Worm (Caenorhabditis elegans) whole organism, early embryonic: ENCODE measurements around the gene D1014.5.

Experiments used
- B0310.2 ChIP-seq: sonication (generic microtip); optimal IDR thresholded peaks from 2 replicates; lab custom pipeline; 2016; ENCODE audit warnings: mild to moderate bottlenecking, missing genetic modification characterization, missing compliant biosample characterization
- F13C5.2 ChIP-seq: sonication (generic microtip); optimal IDR thresholded peaks from 2 replicates; lab custom pipeline; 2017; ENCODE audit warnings: mild to moderate bottlenecking, missing genetic modification characterization, inconsistent platforms, missing compliant biosample characterization
- aly-1 ChIP-seq: sonication (generic microtip); optimal IDR thresholded peaks from 2 replicates; lab custom pipeline; 2016; ENCODE audit warnings: missing genetic modification characterization, missing compliant biosample characterization
- ama-1 ChIP-seq: fragments of 150-350 bp; optimal IDR thresholded peaks from 2 replicates; lab custom pipeline; 2014
- ceh-13 ChIP-seq: fragments of 200-800 bp; sonication (Bioruptor generic); optimal IDR thresholded peaks from 2 replicates; lab custom pipeline; 2018; ENCODE audit warnings: mild to moderate bottlenecking, missing genetic modification characterization, missing compliant biosample characterization
- ceh-36 ChIP-seq: sonication (generic microtip); optimal IDR thresholded peaks from 2 replicates; lab custom pipeline; 2016; ENCODE audit warnings: missing genetic modification characterization, inconsistent platforms, missing compliant biosample characterization
- ets-7 ChIP-seq: sonication (generic microtip); optimal IDR thresholded peaks from 2 replicates; lab custom pipeline; 2016; ENCODE audit warnings: missing genotype, missing genetic modification characterization, missing compliant biosample characterization
- flt-1 ChIP-seq: fragments of 200-800 bp; sonication (Bioruptor generic); IDR thresholded peaks from 2 replicates; pipeline ENCODE4 v1.3.6; 2022; ENCODE audit warnings: missing genetic modification characterization, missing compliant biosample characterization
- hmbx-1 ChIP-seq: sonication (generic microtip); optimal IDR thresholded peaks from 2 replicates; lab custom pipeline; 2016; ENCODE audit warnings: mild to moderate bottlenecking, missing genetic modification characterization, missing compliant biosample characterization
- hmg-4 ChIP-seq: fragments of 200-800 bp; sonication (Bioruptor generic); optimal IDR thresholded peaks from 2 replicates; lab custom pipeline; 2018; ENCODE audit warnings: mild to moderate bottlenecking, missing genetic modification characterization, missing compliant biosample characterization
- hnd-1 ChIP-seq: sonication (generic microtip); optimal IDR thresholded peaks from 2 replicates; lab custom pipeline; 2016; ENCODE audit warnings: missing genetic modification characterization, missing compliant biosample characterization
- pes-1 ChIP-seq: fragments of 200-800 bp; sonication (Bioruptor generic); IDR thresholded peaks from 2 replicates; pipeline ENCODE4 v1.3.6; 2022; ENCODE audit warnings: missing genetic modification reagents, missing genetic modification characterization, missing compliant biosample characterization
- scrt-1 ChIP-seq: fragments of 200-800 bp; sonication (Bioruptor generic); IDR thresholded peaks from 2 replicates; pipeline ENCODE4 v1.3.6; 2022; ENCODE audit warnings: missing genetic modification characterization, missing compliant biosample characterization
- sea-1 ChIP-seq: fragments of 200-800 bp; sonication (Bioruptor generic); conservative IDR thresholded peaks from 2 replicates; pipeline ENCODE4 v1.3.6; 2022; ENCODE audit warnings: missing genetic modification characterization, missing compliant biosample characterization
- tbx-11 ChIP-seq: fragments of 200-800 bp; sonication (Bioruptor generic); IDR thresholded peaks from 2 replicates; pipeline ENCODE4 v1.3.6; 2022; ENCODE audit warnings: missing genetic modification characterization, missing compliant biosample characterization
- tbx-37 ChIP-seq: fragments of 200-800 bp; sonication (Bioruptor generic); conservative IDR thresholded peaks from 2 replicates; pipeline ENCODE4 v1.3.6; 2022; ENCODE audit warnings: missing genetic modification reagents, missing genetic modification characterization, missing compliant biosample characterization
- tra-4 ChIP-seq: sonication (generic microtip); optimal IDR thresholded peaks from 2 replicates; lab custom pipeline; 2017; ENCODE audit warnings: missing genetic modification characterization, missing compliant biosample characterization

Gene D1014.5

DNA sequence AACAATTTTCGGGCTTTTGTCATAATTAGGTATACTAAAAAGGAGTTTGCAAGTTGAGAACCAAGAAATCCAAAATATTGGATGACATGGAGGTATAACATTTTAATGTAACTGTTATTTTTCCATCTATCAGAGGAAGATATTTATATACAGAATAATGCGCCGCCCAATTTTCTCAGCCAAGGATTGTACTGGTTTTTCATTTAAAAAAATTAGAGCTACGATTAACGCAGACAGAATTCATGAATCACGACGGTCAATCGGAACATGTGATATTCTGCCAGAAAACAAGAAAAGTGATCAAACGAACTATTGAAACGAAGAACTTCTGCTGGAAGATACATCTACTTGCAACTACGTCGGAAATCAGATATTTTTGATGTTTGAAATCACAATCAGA, 25.2 kb upstream of the D1014.5 start, which contains the start of gene str-145:
Gene str-145 (minus strand): TSS at position 101 of the 400 bp plus-strand sequence.
- TF ChIP-seq B0310.2 (tag; lab: Kevin White, UChicago) (no peak), aly-1 (tag; lab: Kevin White, UChicago) (no peak), pes-1 (GFP tag; lab: Robert Waterston, UW) (no peak), F13C5.2 (tag; lab: Kevin White, UChicago) (no peak), ama-1 (no peak), sea-1 (no peak), ceh-36 (no peak), flt-1 (GFP tag; lab: Robert Waterston, UW) (no peak), hnd-1 (tag; lab: Kevin White, UChicago) (no peak), ets-7 (no peak)

DNA sequence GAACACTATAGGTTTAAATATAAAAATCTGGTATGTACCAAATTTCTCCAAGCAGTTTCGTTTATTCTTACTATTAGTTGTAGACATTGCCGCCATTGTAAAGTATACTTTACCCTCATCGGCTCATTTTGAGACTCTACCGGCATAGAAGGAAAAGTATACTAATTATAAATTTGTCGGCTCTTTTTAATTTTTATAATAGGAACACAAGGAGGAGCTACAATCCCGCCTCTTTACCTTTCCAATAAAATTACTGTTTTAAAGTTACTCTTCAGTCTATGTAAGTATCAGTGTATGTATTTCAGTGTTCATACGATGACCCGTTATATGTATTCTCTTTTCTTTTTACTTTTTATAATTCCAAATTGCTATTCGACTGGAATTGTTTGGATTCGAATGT, 24.2 kb upstream of the D1014.5 start, which contains the start of gene sdz-23:
Gene sdz-23 (plus strand): TSS at position 301 of the 400 bp plus-strand sequence.
- no peak for TF ChIP-seq tbx-11 (GFP tag; lab: Robert Waterston, UW)
- no peak for TF ChIP-seq hmg-4 (GFP tag; lab: Kevin White, UChicago)
- no peak for TF ChIP-seq hmbx-1
- TF ChIP-seq hnd-1 (tag; lab: Kevin White, UChicago) = no peak
- no peak for TF ChIP-seq scrt-1 (GFP tag; lab: Robert Waterston, UW)
- TF ChIP-seq tra-4 = no peak
- no peak for TF ChIP-seq ets-7
- no peak for TF ChIP-seq sea-1
- no peak for TF ChIP-seq F13C5.2 (tag; lab: Kevin White, UChicago)
- no peak for TF ChIP-seq B0310.2 (tag; lab: Kevin White, UChicago)
- no peak for TF ChIP-seq ama-1
- no peak for TF ChIP-seq ceh-36
- no peak for TF ChIP-seq pes-1 (GFP tag; lab: Robert Waterston, UW)
- TF ChIP-seq aly-1 (tag; lab: Kevin White, UChicago) = no peak
- TF ChIP-seq flt-1 (GFP tag; lab: Robert Waterston, UW) = no peak

DNA sequence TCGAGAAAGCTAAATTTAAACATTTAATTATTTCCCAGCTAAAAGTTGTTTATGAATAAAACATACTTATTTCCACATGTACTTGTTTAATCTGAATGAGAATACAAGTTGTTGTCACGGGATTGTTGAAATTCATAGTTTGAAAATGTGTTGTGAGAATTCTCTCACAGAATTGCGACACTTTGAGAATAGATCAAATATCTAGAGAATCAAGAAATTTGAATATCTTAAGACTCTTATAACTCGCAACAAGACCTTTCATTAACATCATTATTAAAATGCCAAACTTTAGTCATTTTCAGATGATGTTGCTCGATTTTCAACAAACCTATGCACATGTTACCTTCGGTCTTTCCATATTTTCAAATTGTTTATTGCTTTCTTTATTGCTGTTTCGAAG, 20.5 kb upstream of the D1014.5 start, which contains the start of gene str-90:
Gene str-90 (plus strand): TSS at position 301 of the 400 bp plus-strand sequence.
- TF ChIP-seq ets-7 (no peak), scrt-1 (GFP tag; lab: Robert Waterston, UW) (no peak), tbx-11 (GFP tag; lab: Robert Waterston, UW) (no peak), pes-1 (GFP tag; lab: Robert Waterston, UW) (no peak), tra-4 (no peak), sea-1 (no peak), ceh-36 (no peak), ceh-13 (no peak), B0310.2 (tag; lab: Kevin White, UChicago) (no peak), hmbx-1 (no peak), flt-1 (GFP tag; lab: Robert Waterston, UW) (no peak), hmg-4 (GFP tag; lab: Kevin White, UChicago) (no peak), ama-1 (no peak), hnd-1 (tag; lab: Kevin White, UChicago) (no peak), F13C5.2 (tag; lab: Kevin White, UChicago) (no peak), aly-1 (tag; lab: Kevin White, UChicago) (no peak)

DNA sequence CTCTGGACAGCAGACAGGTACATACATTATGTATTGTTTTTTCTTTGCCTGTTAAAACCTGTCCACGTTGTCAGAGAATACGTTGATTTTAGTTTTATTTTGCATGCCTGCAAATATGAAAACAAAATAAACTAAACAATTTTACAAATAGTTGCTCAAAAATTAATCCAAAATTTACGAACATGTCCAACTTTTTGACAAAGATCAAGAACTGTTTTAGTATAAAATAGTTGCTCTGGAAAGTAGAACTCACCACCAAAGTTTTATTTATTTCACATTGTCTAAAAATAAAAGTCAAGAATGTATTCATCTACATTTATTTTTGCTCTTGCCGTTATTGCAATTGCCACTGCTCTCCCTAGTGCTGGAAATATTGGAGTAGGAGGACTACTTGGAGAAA, 19.0 kb upstream of the D1014.5 start, which contains the start of gene srlf-16:
Gene srlf-16 (plus strand): TSS at position 301 of the 400 bp plus-strand sequence.
- no peak for TF ChIP-seq ets-7
- TF ChIP-seq pes-1 (GFP tag; lab: Robert Waterston, UW) = no peak
- TF ChIP-seq F13C5.2 (tag; lab: Kevin White, UChicago) = no peak
- no peak for TF ChIP-seq flt-1 (GFP tag; lab: Robert Waterston, UW)
- no peak for TF ChIP-seq aly-1 (tag; lab: Kevin White, UChicago)
- TF ChIP-seq tbx-11 (GFP tag; lab: Robert Waterston, UW) = no peak
- TF ChIP-seq sea-1 = no peak
- no peak for TF ChIP-seq hmbx-1
- TF ChIP-seq hmg-4 (GFP tag; lab: Kevin White, UChicago) = no peak
- TF ChIP-seq hnd-1 (tag; lab: Kevin White, UChicago) = no peak
- no peak for TF ChIP-seq ama-1
- no peak for TF ChIP-seq tra-4
- TF ChIP-seq scrt-1 (GFP tag; lab: Robert Waterston, UW) = no peak
- no peak for TF ChIP-seq B0310.2 (tag; lab: Kevin White, UChicago)
- no peak for TF ChIP-seq tbx-37
- no peak for TF ChIP-seq ceh-13
- TF ChIP-seq ceh-36 = no peak

DNA sequence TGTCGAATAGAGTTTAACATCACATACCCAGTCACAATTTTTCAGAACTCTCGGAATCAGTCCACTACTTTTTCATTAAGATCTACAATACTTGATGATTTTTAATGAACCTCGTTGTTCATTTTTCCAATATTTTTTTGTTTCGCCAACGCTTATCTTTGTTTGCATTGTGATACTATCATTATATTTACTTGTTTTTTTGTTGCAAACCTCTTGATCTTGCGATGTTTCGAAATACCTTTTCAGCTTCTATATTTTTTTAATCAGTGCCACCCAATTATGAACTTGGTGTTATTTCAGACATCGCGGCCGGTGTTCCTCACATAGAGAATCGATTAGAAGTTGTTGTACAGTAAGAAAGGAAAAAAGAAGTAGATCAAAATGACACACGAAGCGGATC, 14.8 kb upstream of the D1014.5 start, which contains the start of gene myo-5:
Gene myo-5 (plus strand): TSS at position 301 of the 400 bp plus-strand sequence.
- no peak for TF ChIP-seq ceh-13
- no peak for TF ChIP-seq hmg-4 (GFP tag; lab: Kevin White, UChicago)
- no peak for TF ChIP-seq ama-1
- TF ChIP-seq aly-1 (tag; lab: Kevin White, UChicago) = no peak
- no peak for TF ChIP-seq ets-7
- TF ChIP-seq tbx-37 = no peak
- no peak for TF ChIP-seq scrt-1 (GFP tag; lab: Robert Waterston, UW)
- TF ChIP-seq tra-4 = no peak
- no peak for TF ChIP-seq hnd-1 (tag; lab: Kevin White, UChicago)
- no peak for TF ChIP-seq sea-1
- no peak for TF ChIP-seq flt-1 (GFP tag; lab: Robert Waterston, UW)

DNA sequence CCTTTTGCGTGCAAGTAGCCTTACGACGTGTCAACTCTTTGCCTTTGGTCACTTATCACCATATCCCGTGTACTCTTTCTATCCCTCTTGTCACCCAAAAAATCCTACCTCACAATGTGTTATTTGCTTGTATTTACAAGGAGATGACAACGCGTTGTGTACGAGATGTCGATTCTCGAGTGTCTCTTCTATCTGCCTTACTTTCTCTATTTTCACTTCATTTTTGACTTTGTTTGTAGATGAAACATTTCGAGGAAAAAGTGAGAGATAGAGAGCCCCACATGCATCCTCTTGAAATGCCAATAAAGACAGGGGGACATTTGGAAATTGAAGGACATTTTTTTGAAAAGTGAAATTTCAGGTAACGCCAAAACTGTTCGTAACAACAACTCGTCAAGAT, 12.7 kb upstream of the D1014.5 start:
- TF ChIP-seq hnd-1 (tag; lab: Kevin White, UChicago) = no peak
- TF ChIP-seq tbx-37 = no peak
- TF ChIP-seq tra-4 = no peak
- no peak for TF ChIP-seq ama-1
- no peak for TF ChIP-seq tbx-11 (GFP tag; lab: Robert Waterston, UW)
- no peak for TF ChIP-seq F13C5.2 (tag; lab: Kevin White, UChicago)
- no peak for TF ChIP-seq ceh-36
- no peak for TF ChIP-seq hmbx-1
- TF ChIP-seq B0310.2 (tag; lab: Kevin White, UChicago) = no peak
- TF ChIP-seq scrt-1 (GFP tag; lab: Robert Waterston, UW) = no peak
- TF ChIP-seq ets-7 = no peak
- no peak for TF ChIP-seq flt-1 (GFP tag; lab: Robert Waterston, UW)

DNA sequence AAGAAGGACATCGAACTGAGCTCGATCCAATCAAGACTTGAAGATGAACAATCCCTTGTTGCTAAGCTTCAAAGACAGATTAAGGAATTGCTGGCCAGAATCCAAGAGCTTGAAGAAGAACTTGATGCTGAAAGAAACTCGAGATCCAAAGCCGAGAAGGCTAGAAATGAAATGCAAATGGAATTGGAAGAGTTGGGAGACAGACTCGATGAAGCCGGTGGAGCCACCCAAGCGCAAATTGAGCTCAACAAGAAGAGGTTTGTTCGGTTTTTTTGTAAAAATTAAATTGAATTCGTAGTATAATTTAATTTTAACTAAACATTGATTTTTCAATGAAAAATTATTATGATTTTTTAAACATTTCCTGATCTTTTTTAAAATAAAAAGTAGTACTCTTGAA, 8.9 kb upstream of the D1014.5 start:
- TF ChIP-seq scrt-1 (GFP tag; lab: Robert Waterston, UW) = no peak
- no peak for TF ChIP-seq F13C5.2 (tag; lab: Kevin White, UChicago)
- no peak for TF ChIP-seq hnd-1 (tag; lab: Kevin White, UChicago)
- no peak for TF ChIP-seq tra-4
- no peak for TF ChIP-seq tbx-11 (GFP tag; lab: Robert Waterston, UW)
- TF ChIP-seq flt-1 (GFP tag; lab: Robert Waterston, UW) = no peak
- no peak for TF ChIP-seq hmbx-1
- TF ChIP-seq ceh-13 = no peak
- TF ChIP-seq sea-1 = no peak
- no peak for TF ChIP-seq aly-1 (tag; lab: Kevin White, UChicago)
- no peak for TF ChIP-seq B0310.2 (tag; lab: Kevin White, UChicago)
